Fruit fly (Drosophila melanogaster): ENCODE measurements around the gene Sptr.

The Sptr gene

dm6 chrX:8413513-8414113 is 50.6 kb downstream of the Sptr start:
- TF ChIP-seq ey (GFP tag; optimal IDR thresholded peaks at IDR 0.05) (no peak), Rel (GFP tag; optimal IDR thresholded peaks at IDR 0.05) (no peak), Rel (tag; optimal IDR thresholded peaks at IDR 0.05) (peak; percentile 60), fru (GFP tag; optimal IDR thresholded peaks at IDR 0.05) (peak; percentile 60), Mio (GFP tag; optimal IDR thresholded peaks at IDR 0.05) (no peak), sage (GFP tag; optimal IDR thresholded peaks at IDR 0.05) (no peak)
